Worm (Caenorhabditis elegans): ENCODE results near the gene T10D4.6.

- TF ChIP-seq jun-1 (tag; optimal IDR thresholded peaks at IDR 0.05) (no peak), daf-12 (tag; optimal IDR thresholded peaks at IDR 0.05) (no peak), skn-1 (tag; optimal IDR thresholded peaks at IDR 0.05) (no peak), egl-27 (tag; optimal IDR thresholded peaks at IDR 0.05) (no peak), ama-1 (optimal IDR thresholded peaks at IDR 0.05) (no peak), elt-3 (tag; optimal IDR thresholded peaks at IDR 0.05) (no peak), ceh-28 (tag; optimal IDR thresholded peaks at IDR 0.05) (no peak), ZK546.5 (tag; optimal IDR thresholded peaks at IDR 0.05) (no peak)
These were observed 30.5 kb downstream of the T10D4.6 start, which contains the start of the genes T10D4.11 and T10D4.1 for ce11 chrII:3149521-3150190.
